Fruit fly (Drosophila melanogaster) whole organism, embryonic: ENCODE results near the gene simj.

ENCODE experiments used
- Adf1 ChIP-seq: fragments of 200-800 bp; sonication (Bioruptor generic); IDR thresholded peaks from 2 replicates; pipeline ENCODE4 v1.3.6; 2022; ENCODE audit warnings: missing biosample characterization, missing genetic modification characterization
- Awh ChIP-seq: fragments of 200-800 bp; sonication (Bioruptor generic); IDR thresholded peaks from 2 replicates; pipeline ENCODE4, ENCODE4 v1.3.6; 2022; ENCODE audit warnings: missing biosample characterization, missing genetic modification characterization
- Bdp1 ChIP-seq: fragments of 200-800 bp; sonication (Bioruptor generic); optimal IDR thresholded peaks from 3 replicates; lab custom pipeline; 2016; ENCODE audit warnings: missing biosample characterization, missing genetic modification characterization
- CG1024 ChIP-seq: fragments of 200-800 bp; sonication (Bioruptor generic); IDR thresholded peaks from 2 replicates; pipeline ENCODE4 v1.3.6; 2022; ENCODE audit warnings: missing biosample characterization, missing genetic modification characterization
- CG11695 ChIP-seq: fragments of 200-800 bp; sonication (Bioruptor generic); IDR thresholded peaks from 3 replicates; pipeline ENCODE4 v1.3.6; 2022; ENCODE audit warnings: missing biosample characterization, missing genetic modification characterization
- CG12769 ChIP-seq: fragments of 200-800 bp; sonication (Bioruptor generic); optimal IDR thresholded peaks from 2 replicates; lab custom pipeline; 2019; ENCODE audit warnings: missing biosample characterization, mild to moderate bottlenecking, missing genetic modification characterization, moderate library complexity
- CG14667 ChIP-seq: fragments of 200-800 bp; sonication (Bioruptor generic); IDR thresholded peaks from 2 replicates; pipeline ENCODE4 v1.3.6; 2022; ENCODE audit warnings: missing biosample characterization, missing genetic modification characterization
- CG14710 ChIP-seq: fragments of 200-800 bp; sonication (Bioruptor generic); optimal IDR thresholded peaks from 3 replicates; lab custom pipeline; 2019; ENCODE audit warnings: missing biosample characterization, mild to moderate bottlenecking, missing genetic modification characterization, moderate library complexity
- CG17186 ChIP-seq: fragments of 200-800 bp; sonication (Bioruptor generic); optimal IDR thresholded peaks from 3 replicates; lab custom pipeline; 2017; ENCODE audit warnings: missing biosample characterization, missing genetic modification reagents, missing genetic modification characterization
- CG17328 ChIP-seq: fragments of 200-800 bp; sonication (Bioruptor generic); IDR thresholded peaks from 2 replicates; pipeline ENCODE4 v1.3.6; 2022; ENCODE audit warnings: missing biosample characterization, missing genetic modification characterization
- CG17361 ChIP-seq: fragments of 200-800 bp; sonication (Bioruptor generic); IDR thresholded peaks from 3 replicates; pipeline ENCODE4 v1.3.6; 2022; ENCODE audit warnings: missing biosample characterization, missing genetic modification characterization
- CG17385 ChIP-seq: fragments of 200-800 bp; sonication (Bioruptor generic); optimal IDR thresholded peaks from 3 replicates; lab custom pipeline; 2018; ENCODE audit warnings: missing biosample characterization, mild to moderate bottlenecking, missing genetic modification characterization
- CG1832 ChIP-seq: fragments of 200-800 bp; sonication (Bioruptor generic); optimal IDR thresholded peaks from 2 replicates; lab custom pipeline; 2017; ENCODE audit warnings: missing biosample characterization, mild to moderate bottlenecking, missing genetic modification characterization, inconsistent platforms
- CG30020 ChIP-seq: fragments of 200-800 bp; optimal IDR thresholded peaks from 2 replicates; lab custom pipeline; 2019; ENCODE audit warnings: missing biosample characterization, mild to moderate bottlenecking, missing genetic modification characterization, moderate library complexity
- CG3065 ChIP-seq: fragments of 200-800 bp; sonication (Bioruptor generic); optimal IDR thresholded peaks from 2 replicates; lab custom pipeline; 2016; ENCODE audit warnings: missing biosample characterization, missing genetic modification characterization
- CG31388 ChIP-seq: fragments of 200-800 bp; sonication (Bioruptor generic); optimal IDR thresholded peaks from 2 replicates; lab custom pipeline; 2016; ENCODE audit warnings: missing biosample characterization, missing genetic modification characterization
- CG33213 ChIP-seq: fragments of 200-800 bp; sonication (Bioruptor generic); optimal IDR thresholded peaks from 3 replicates; lab custom pipeline; 2016; ENCODE audit warnings: missing biosample characterization, missing genetic modification characterization
- CG34422 ChIP-seq: fragments of 200-800 bp; sonication (Bioruptor generic); IDR thresholded peaks from 3 replicates; pipeline ENCODE4 v1.3.6; 2022; ENCODE audit warnings: missing biosample characterization, missing genetic modification characterization
- CG4404 ChIP-seq: fragments of 200-800 bp; sonication (Bioruptor generic); IDR thresholded peaks from 2 replicates; pipeline ENCODE4 v1.3.6; 2022; ENCODE audit warnings: missing biosample characterization, missing genetic modification characterization
- CG4617 ChIP-seq: fragments of 200-800 bp; sonication (Bioruptor generic); optimal IDR thresholded peaks from 3 replicates; lab custom pipeline; 2016; ENCODE audit warnings: missing biosample characterization, missing genetic modification characterization, borderline replicate concordance
- CG5245 ChIP-seq: fragments of 200-800 bp; sonication (Bioruptor generic); optimal IDR thresholded peaks from 3 replicates; lab custom pipeline; 2016; ENCODE audit warnings: missing biosample characterization, missing genetic modification characterization
- CG7745 ChIP-seq: fragments of 200-800 bp; sonication (Bioruptor generic); optimal IDR thresholded peaks from 2 replicates; lab custom pipeline; 2018; ENCODE audit warnings: missing biosample characterization, mild to moderate bottlenecking, missing genetic modification characterization, moderate library complexity
- D19B ChIP-seq: fragments of 200-800 bp; sonication (Bioruptor generic); optimal IDR thresholded peaks from 2 replicates; lab custom pipeline; 2017; ENCODE audit warnings: missing biosample characterization, mild to moderate bottlenecking, missing genetic modification characterization
- Ets97D ChIP-seq: fragments of 200-800 bp; sonication (Bioruptor generic); optimal IDR thresholded peaks from 3 replicates; lab custom pipeline; 2016; ENCODE audit warnings: missing biosample characterization, missing genetic modification characterization
- Gsc ChIP-seq: fragments of 200-800 bp; sonication (Bioruptor generic); IDR thresholded peaks from 2 replicates; pipeline ENCODE4 v1.3.6; 2022; ENCODE audit warnings: missing biosample characterization, missing genetic modification characterization
- Gug ChIP-seq: fragments of 200-800 bp; sonication (Bioruptor generic); IDR thresholded peaks from 4 replicates; pipeline ENCODE4 v1.3.6; 2022; ENCODE audit warnings: missing biosample characterization, missing genetic modification characterization
- HLHmδ ChIP-seq: fragments of 200-800 bp; sonication (Bioruptor generic); optimal IDR thresholded peaks from 2 replicates; lab custom pipeline; 2018; ENCODE audit warnings: missing biosample characterization, mild to moderate bottlenecking, missing genetic modification characterization, moderate library complexity
- Mad ChIP-seq: fragments of 200-800 bp; sonication (Bioruptor generic); optimal IDR thresholded peaks from 2 replicates; lab custom pipeline; 2016; ENCODE audit warnings: missing biosample characterization, missing genetic modification characterization
- NfI ChIP-seq: fragments of 200-800 bp; sonication (Bioruptor generic); optimal IDR thresholded peaks from 3 replicates; lab custom pipeline; 2018; ENCODE audit warnings: missing biosample characterization, mild to moderate bottlenecking, missing genetic modification characterization, moderate library complexity
- Oaz ChIP-seq: fragments of 200-800 bp; sonication (Bioruptor generic); IDR thresholded peaks from 2 replicates; pipeline ENCODE4 v1.3.6; 2022; ENCODE audit warnings: missing biosample characterization, missing genetic modification characterization
- Tbp ChIP-seq: fragments of >200 bp; optimal IDR thresholded peaks from 2 replicates; lab custom pipeline; 2018; ENCODE audit warnings: missing biosample characterization, missing genetic modification characterization
- Xrp1 ChIP-seq: fragments of 200-800 bp; sonication (Bioruptor generic); IDR thresholded peaks from 2 replicates; pipeline ENCODE4 v1.3.6; 2022; ENCODE audit warnings: missing biosample characterization, missing genetic modification characterization
- bbx ChIP-seq: fragments of 200-800 bp; sonication (Bioruptor generic); IDR thresholded peaks from 2 replicates; pipeline ENCODE4 v1.3.6; 2022; ENCODE audit warnings: missing biosample characterization, missing genetic modification characterization; ENCODE audit not compliant: partially characterized antibody
- chif ChIP-seq, 2 experiments: fragments of 200-800 bp; sonication (Bioruptor generic); optimal IDR thresholded peaks; 3 replicates each; lab custom pipeline; 2016; ENCODE audit warnings: missing biosample characterization in 2 of 2, missing genetic modification characterization in 2 of 2
- crol ChIP-seq: fragments of 200-800 bp; sonication (Bioruptor generic); IDR thresholded peaks from 2 replicates; pipeline ENCODE4 v1.3.6; 2022; ENCODE audit warnings: missing biosample characterization, missing genetic modification characterization
- ems ChIP-seq: fragments of 200-800 bp; sonication (Bioruptor generic); optimal IDR thresholded peaks from 3 replicates; lab custom pipeline; 2016; ENCODE audit warnings: missing biosample characterization, missing genetic modification characterization
- fd3F ChIP-seq: fragments of 200-800 bp; sonication (Bioruptor generic); optimal IDR thresholded peaks from 2 replicates; lab custom pipeline; 2018; ENCODE audit warnings: missing biosample characterization, mild to moderate bottlenecking, missing genetic modification characterization, moderate library complexity
- gsb ChIP-seq: fragments of 200-800 bp; sonication (Bioruptor generic); IDR thresholded peaks from 2 replicates; pipeline ENCODE4 v1.3.6; 2022; ENCODE audit warnings: missing biosample characterization, missing genetic modification characterization
- hb ChIP-seq: fragments of 200-800 bp; sonication (Bioruptor generic); IDR thresholded peaks from 3 replicates; pipeline ENCODE4 v1.3.6; 2022; ENCODE audit warnings: missing biosample characterization, missing genetic modification characterization; ENCODE audit not compliant: partially characterized antibody
- inv ChIP-seq: fragments of 200-800 bp; sonication (Bioruptor generic); IDR thresholded peaks from 2 replicates; pipeline ENCODE4 v1.3.6; 2022; ENCODE audit warnings: missing biosample characterization, missing genetic modification characterization; ENCODE audit not compliant: partially characterized antibody
- jumu ChIP-seq: fragments of 200-800 bp; sonication (Bioruptor generic); optimal IDR thresholded peaks from 3 replicates; lab custom pipeline; 2016; ENCODE audit warnings: missing biosample characterization, missing genetic modification characterization
- lmd ChIP-seq: fragments of 200-800 bp; sonication (Bioruptor generic); IDR thresholded peaks from 2 replicates; pipeline ENCODE4 v1.3.6; 2022; ENCODE audit warnings: missing biosample characterization, missing genetic modification characterization
- pan ChIP-seq, 4 experiments: fragments of >200 bp in 3 of 4; fragments of 200-800 bp in 1 of 4; sonication (Bioruptor generic) in 1 of 4; optimal IDR thresholded peaks in 3 of 4; IDR thresholded peaks in 1 of 4; 2 replicates each; pipeline versions ENCODE4 v1.3.6 to Lab custom; 2017 to 2022; ENCODE audit warnings: missing biosample characterization in 2 of 4, missing genetic modification characterization in 2 of 4, mixed read lengths in 1 of 4
- peb ChIP-seq: fragments of 200-800 bp; sonication (Bioruptor generic); IDR thresholded peaks from 2 replicates; pipeline ENCODE4 v1.3.6; 2022; ENCODE audit warnings: missing biosample characterization, missing genetic modification characterization
- pfk ChIP-seq: fragments of 200-800 bp; sonication (Bioruptor generic); optimal IDR thresholded peaks from 2 replicates; lab custom pipeline; 2018; ENCODE audit warnings: missing biosample characterization, mild to moderate bottlenecking, missing genetic modification characterization, moderate library complexity
- salm ChIP-seq: fragments of 200-800 bp; sonication (Bioruptor generic); optimal IDR thresholded peaks from 2 replicates; lab custom pipeline; 2018; ENCODE audit warnings: missing biosample characterization, mild to moderate bottlenecking, missing genetic modification characterization
- sob ChIP-seq: fragments of 200-800 bp; sonication (Bioruptor generic); IDR thresholded peaks from 2 replicates; pipeline ENCODE4 v1.3.6; 2022; ENCODE audit warnings: missing biosample characterization, missing genetic modification characterization
- tio ChIP-seq: fragments of 200-800 bp; sonication (Bioruptor generic); optimal IDR thresholded peaks from 2 replicates; lab custom pipeline; 2017; ENCODE audit warnings: missing biosample characterization, missing genetic modification characterization, inconsistent platforms
- zen2 ChIP-seq: fragments of 200-800 bp; sonication (Bioruptor generic); IDR thresholded peaks from 3 replicates; pipeline ENCODE4 v1.3.6; 2022; ENCODE audit warnings: missing biosample characterization, missing genetic modification characterization; ENCODE audit not compliant: partially characterized antibody

The simj gene

dm6 chr3L:10738347-10739108 lies 74.0 kb downstream of the simj start (continued):
- TF ChIP-seq CG11695 (GFP tag; lab: Robert Waterston, UW): peak; percentile 91
- TF ChIP-seq CG4404 (GFP tag; lab: Robert Waterston, UW): peak; percentile 65
- TF ChIP-seq CG14667 (GFP tag; lab: Robert Waterston, UW): peak; percentile 82
- no peak for TF ChIP-seq pfk (GFP tag; lab: Kevin White, UChicago)
- peak; percentile 86 for TF ChIP-seq lmd (GFP tag; lab: Robert Waterston, UW)
- peak; percentile 74 for TF ChIP-seq fd3F (GFP tag; lab: Kevin White, UChicago)
- peak; percentile 92 for TF ChIP-seq CG14710 (tag; lab: Kevin White, UChicago)
- TF ChIP-seq CG30020 (tag; lab: Kevin White, UChicago): peak; percentile 66
- no peak for TF ChIP-seq hb
- TF ChIP-seq Awh (GFP tag; lab: Robert Waterston, UW): peak; percentile 27; the same call in 1 of the 2 replicates
- TF ChIP-seq CG4617 (GFP tag; lab: Kevin White, UChicago): no peak
- peak; percentile 74 for TF ChIP-seq CG34422
- TF ChIP-seq peb (GFP tag; lab: Robert Waterston, UW): no peak; the same call in 1 of the 2 replicates
- TF ChIP-seq ems (GFP tag; lab: Kevin White, UChicago): no peak
- peak; percentile 29 for TF ChIP-seq HLHmδ
- no peak for TF ChIP-seq bbx (GFP tag; lab: Robert Waterston, UW)
- TF ChIP-seq CG33213 (GFP tag; lab: Kevin White, UChicago): no peak
- peak; percentile 66; the same call in 1 of the 2 replicates for TF ChIP-seq CG17328
- no peak for TF ChIP-seq CG7745
- TF ChIP-seq NfI (GFP tag; lab: Kevin White, UChicago): peak; percentile 75
- TF ChIP-seq tio (GFP tag; lab: Kevin White, UChicago): no peak
- peak; percentile 49; the same call in 3 of the 4 replicates for TF ChIP-seq Gug (GFP tag; lab: Robert Waterston, UW)
- peak; percentile 85 for TF ChIP-seq Xrp1 (GFP tag; lab: Robert Waterston, UW)
- no peak for TF ChIP-seq Gsc
- no peak for TF ChIP-seq inv (GFP tag; lab: Robert Waterston, UW)
- TF ChIP-seq Ets97D (GFP tag; lab: Kevin White, UChicago): peak; percentile 2
- TF ChIP-seq jumu (GFP tag; lab: Kevin White, UChicago): no peak
- peak; percentile 87 for TF ChIP-seq Adf1 (GFP tag; lab: Robert Waterston, UW)
- TF ChIP-seq salm (tag; lab: Kevin White, UChicago): peak; percentile 38
- no peak for TF ChIP-seq Tbp (GFP tag; lab: Kevin White, UChicago)
- TF ChIP-seq CG31388 (GFP tag; lab: Kevin White, UChicago): no peak
- TF ChIP-seq pan (optimal IDR thresholded peaks at IDR 0.05; lab: Kevin White, UChicago): no peak
- peak in 1 of 2 experiments; percentile 87 for TF ChIP-seq pan (GFP tag; optimal IDR thresholded peaks at IDR 0.05 in 1 of 2, IDR thresholded peaks at IDR 0.05 in 1 of 2)
- TF ChIP-seq CG3065: peak; percentile 8
- no peak for TF ChIP-seq CG17186
- TF ChIP-seq crol (GFP tag; lab: Robert Waterston, UW): peak; percentile 97
- peak; percentile 8; the same call in 1 of the 2 replicates for TF ChIP-seq CG1024
- TF ChIP-seq Bdp1 (GFP tag; lab: Kevin White, UChicago): no peak
- peak; percentile 47; the same call in 1 of the 2 replicates for TF ChIP-seq Oaz (GFP tag; lab: Robert Waterston, UW)
- TF ChIP-seq CG12769 (tag; lab: Kevin White, UChicago): peak; percentile 68
- peak; percentile 42 for TF ChIP-seq CG5245
- TF ChIP-seq chif (GFP tag; optimal IDR thresholded peaks at IDR 0.05; lab: Kevin White, UChicago): peak in 1 of 2 experiments; percentile 27
- TF ChIP-seq sob (GFP tag; lab: Robert Waterston, UW): peak; percentile 80
- TF ChIP-seq zen2 (GFP tag; lab: Robert Waterston, UW): no peak
- TF ChIP-seq D19B (GFP tag; lab: Kevin White, UChicago): peak; percentile 62
- peak; percentile 75 for TF ChIP-seq CG17385 (GFP tag; lab: Kevin White, UChicago)
- peak; percentile 92 for TF ChIP-seq CG17361 (GFP tag; lab: Robert Waterston, UW)
- TF ChIP-seq CG1832: no peak
- no peak for TF ChIP-seq Mad (GFP tag; lab: Kevin White, UChicago)
- TF ChIP-seq gsb: peak; percentile 64
